Worm (Caenorhabditis elegans) whole organism, L2 larva: ENCODE data around the gene C52A10.3.

ENCODE experiments used
- C34F6.9 ChIP-seq: fragments of 150-350 bp; optimal IDR thresholded peaks from 2 replicates; lab custom pipeline; 2014; ENCODE audit warnings: missing biosample characterization, missing genetic modification characterization
- F13H6.1 ChIP-seq: sonication (generic microtip); optimal IDR thresholded peaks from 2 replicates; lab custom pipeline; 2016; ENCODE audit warnings: missing genetic modification characterization, missing compliant biosample characterization
- R02D3.7 ChIP-seq: fragments of 150-350 bp; optimal IDR thresholded peaks from 2 replicates; lab custom pipeline; 2014; ENCODE audit warnings: missing biosample characterization, missing genetic modification characterization
- ZK546.5 ChIP-seq: sonication (generic microtip); optimal IDR thresholded peaks from 2 replicates; lab custom pipeline; 2017; ENCODE audit warnings: missing biosample characterization, missing genetic modification characterization
- alr-1 ChIP-seq: fragments of 150-350 bp; optimal IDR thresholded peaks from 2 replicates; lab custom pipeline; 2014; ENCODE audit warnings: missing biosample characterization, missing genetic modification characterization
- ceh-16 ChIP-seq: fragments of 150-350 bp; optimal IDR thresholded peaks from 2 replicates; lab custom pipeline; 2014; ENCODE audit warnings: missing biosample characterization, missing genetic modification characterization
- ceh-82 ChIP-seq: fragments of 150-350 bp; optimal IDR thresholded peaks from 2 replicates; lab custom pipeline; 2014; ENCODE audit warnings: missing biosample characterization, missing genetic modification characterization
- dmd-4 ChIP-seq: sonication (generic microtip); optimal IDR thresholded peaks from 2 replicates; lab custom pipeline; 2017; ENCODE audit warnings: missing biosample characterization, missing genetic modification characterization
- fos-1 ChIP-seq: fragments of 150-350 bp; optimal IDR thresholded peaks from 2 replicates; lab custom pipeline; 2014; ENCODE audit warnings: missing biosample characterization, missing genetic modification characterization
- gmeb-1 ChIP-seq: fragments of 150-350 bp; optimal IDR thresholded peaks from 2 replicates; lab custom pipeline; 2014; ENCODE audit warnings: missing biosample characterization, missing genetic modification characterization
- lin-11 ChIP-seq: fragments of 150-350 bp; sonication (generic microtip); optimal IDR thresholded peaks from 2 replicates; lab custom pipeline; 2014; ENCODE audit warnings: missing biosample characterization, missing genetic modification characterization, inconsistent platforms, mixed read lengths
- lin-13 ChIP-seq: fragments of 150-350 bp; optimal IDR thresholded peaks from 2 replicates; lab custom pipeline; 2014; ENCODE audit warnings: missing biosample characterization, missing genetic modification reagents, missing genetic modification characterization
- lin-39 ChIP-seq: fragments of 150-350 bp; optimal IDR thresholded peaks from 2 replicates; lab custom pipeline; 2014; ENCODE audit warnings: missing biosample characterization, missing genetic modification reagents, missing genetic modification characterization
- lsy-2 ChIP-seq, 2 experiments: fragments of 150-350 bp in 1 of 2; sonication (generic microtip) in 1 of 2; optimal IDR thresholded peaks; 2 replicates each; lab custom pipeline; 2014 to 2017; ENCODE audit warnings: missing biosample characterization in 2 of 2, missing genetic modification characterization in 2 of 2
- mab-5 ChIP-seq: fragments of 150-350 bp; optimal IDR thresholded peaks from 2 replicates; lab custom pipeline; 2014; ENCODE audit warnings: missing biosample characterization, missing genetic modification characterization
- mbf-1 ChIP-seq: sonication (generic microtip); optimal IDR thresholded peaks from 2 replicates; lab custom pipeline; 2017; ENCODE audit warnings: missing biosample characterization, missing genetic modification characterization
- mdl-1 ChIP-seq, 2 experiments: fragments of 150-350 bp in 1 of 2; sonication (generic microtip) in 1 of 2; optimal IDR thresholded peaks; 2 replicates each; lab custom pipeline; 2017; ENCODE audit warnings: missing biosample characterization in 2 of 2, missing genetic modification characterization in 2 of 2
- nhr-11 ChIP-seq: fragments of 150-350 bp; optimal IDR thresholded peaks from 2 replicates; lab custom pipeline; 2014; ENCODE audit warnings: missing biosample characterization, missing genetic modification characterization
- nhr-129 ChIP-seq: fragments of 150-350 bp; optimal IDR thresholded peaks from 2 replicates; lab custom pipeline; 2014; ENCODE audit warnings: missing biosample characterization, missing genetic modification characterization
- nhr-23 ChIP-seq: fragments of 150-350 bp; optimal IDR thresholded peaks from 2 replicates; lab custom pipeline; 2014; ENCODE audit warnings: missing biosample characterization, missing genetic modification reagents, missing genetic modification characterization
- nhr-237 ChIP-seq: fragments of 150-350 bp; optimal IDR thresholded peaks from 2 replicates; lab custom pipeline; 2014; ENCODE audit warnings: missing biosample characterization, missing genetic modification characterization
- nhr-6 ChIP-seq: fragments of 150-350 bp; optimal IDR thresholded peaks from 2 replicates; lab custom pipeline; 2014; ENCODE audit warnings: missing biosample characterization, missing genetic modification characterization
- nhr-77 ChIP-seq: fragments of 150-350 bp; optimal IDR thresholded peaks from 2 replicates; lab custom pipeline; 2014; ENCODE audit warnings: missing biosample characterization, missing genetic modification characterization
- peb-1 ChIP-seq: fragments of 150-350 bp; optimal IDR thresholded peaks from 2 replicates; lab custom pipeline; 2014; ENCODE audit warnings: missing biosample characterization, missing genetic modification characterization
- sem-4 ChIP-seq: fragments of 150-350 bp; optimal IDR thresholded peaks from 2 replicates; lab custom pipeline; 2014; ENCODE audit warnings: missing biosample characterization, missing genetic modification reagents, missing genetic modification characterization
- skn-1 ChIP-seq: sonication (generic microtip); optimal IDR thresholded peaks from 2 replicates; lab custom pipeline; 2017; ENCODE audit warnings: missing biosample characterization, missing genetic modification characterization
- sma-3 ChIP-seq: sonication (generic microtip); optimal IDR thresholded peaks from 2 replicates; lab custom pipeline; 2016; ENCODE audit warnings: missing genetic modification reagents, missing genetic modification characterization, missing compliant biosample characterization
- sma-9 ChIP-seq, 2 experiments: fragments of 150-350 bp in 1 of 2; sonication (generic microtip) in 1 of 2; optimal IDR thresholded peaks; 2 replicates each; lab custom pipeline; 2014 to 2016; ENCODE audit warnings: missing genetic modification characterization in 2 of 2, mild to moderate bottlenecking in 1 of 2, missing biosample characterization in 1 of 2, missing compliant biosample characterization in 1 of 2, missing genetic modification reagents in 1 of 2, moderate library complexity in 1 of 2
- snpc-4 ChIP-seq: fragments of 150-350 bp; optimal IDR thresholded peaks from 2 replicates; lab custom pipeline; 2014; ENCODE audit warnings: missing biosample characterization, missing genetic modification characterization
- unc-62 ChIP-seq: fragments of 150-350 bp; optimal IDR thresholded peaks from 2 replicates; lab custom pipeline; 2014; ENCODE audit warnings: missing biosample characterization, missing genetic modification reagents, missing genetic modification characterization
- zag-1 ChIP-seq: fragments of 150-350 bp; optimal IDR thresholded peaks from 2 replicates; lab custom pipeline; 2014; ENCODE audit warnings: missing biosample characterization, missing genetic modification characterization
- ztf-1 ChIP-seq: fragments of 200-800 bp; sonication (Bioruptor generic); conservative IDR thresholded peaks from 2 replicates; pipeline ENCODE4 v1.3.6; 2022; ENCODE audit warnings: missing genetic modification characterization, missing compliant biosample characterization
- ztf-11 ChIP-seq: sonication (generic microtip); optimal IDR thresholded peaks from 2 replicates; lab custom pipeline; 2017; ENCODE audit warnings: missing biosample characterization, missing genetic modification characterization
- ztf-4 ChIP-seq: fragments of 150-350 bp; optimal IDR thresholded peaks from 2 replicates; lab custom pipeline; 2014; ENCODE audit warnings: missing biosample characterization, missing genetic modification characterization

Gene C52A10.3

ce11 chrV:5233777-5234176 lies 5.5 kb downstream of the C52A10.3 start, which contains the start of gene cest-32:
Gene cest-32 (minus strand): TSS chrV:5233891.
- TF ChIP-seq nhr-6 (tag; lab: Kevin White, UChicago) (no peak), ztf-4 (no peak), nhr-237 (tag; lab: Kevin White, UChicago) (no peak), sma-9 (GFP tag; optimal IDR thresholded peaks at IDR 0.05; lab: Kevin White, UChicago) (no peak), sma-9 (tag; optimal IDR thresholded peaks at IDR 0.05; lab: Kevin White, UChicago) (no peak), snpc-4 (tag; lab: Kevin White, UChicago) (no peak), skn-1 (tag; lab: Kevin White, UChicago) (no peak), lsy-2 (tag; optimal IDR thresholded peaks at IDR 0.05; lab: Kevin White, UChicago) (no peak), sem-4 (no peak), nhr-77 (no peak), R02D3.7 (tag; lab: Kevin White, UChicago) (no peak), peb-1 (tag; lab: Kevin White, UChicago) (no peak), lin-39 (tag; lab: Kevin White, UChicago) (no peak), unc-62 (GFP tag; lab: Kevin White, UChicago) (no peak), ceh-82 (tag; lab: Kevin White, UChicago) (no peak), dmd-4 (tag; lab: Kevin White, UChicago) (no peak), lin-13 (no peak), ztf-1 (GFP tag; lab: Robert Waterston, UW) (no peak), ztf-11 (tag; lab: Kevin White, UChicago) (no peak), mab-5 (tag; lab: Kevin White, UChicago) (no peak)

- TF ChIP-seq F13H6.1 (tag; lab: Kevin White, UChicago) (peak; percentile 16), nhr-129 (peak; percentile 32), sma-9 (GFP tag; optimal IDR thresholded peaks at IDR 0.05; lab: Kevin White, UChicago) (peak; percentile 74), sma-9 (tag; optimal IDR thresholded peaks at IDR 0.05; lab: Kevin White, UChicago) (no peak), lin-11 (tag; lab: Kevin White, UChicago) (no peak), sma-3 (GFP tag; lab: Kevin White, UChicago) (peak; percentile 41), mab-5 (tag; lab: Kevin White, UChicago) (no peak)
These were observed 10.8 kb downstream of the C52A10.3 start for ce11 chrV:5228513-5228912.

ce11 chrV:5225660-5226059 lies 13.6 kb downstream of the C52A10.3 start:
- TF ChIP-seq nhr-23 (tag; lab: Kevin White, UChicago) (no peak), zag-1 (tag; lab: Kevin White, UChicago) (no peak), ceh-16 (tag; lab: Kevin White, UChicago) (no peak), unc-62 (GFP tag; lab: Kevin White, UChicago) (no peak), R02D3.7 (tag; lab: Kevin White, UChicago) (no peak), ztf-11 (tag; lab: Kevin White, UChicago) (no peak), lin-11 (tag; lab: Kevin White, UChicago) (no peak), nhr-237 (tag; lab: Kevin White, UChicago) (no peak), C34F6.9 (tag; lab: Kevin White, UChicago) (no peak), ZK546.5 (tag; lab: Kevin White, UChicago) (no peak), gmeb-1 (no peak), nhr-11 (no peak), sma-3 (GFP tag; lab: Kevin White, UChicago) (no peak), ztf-4 (no peak), sma-9 (GFP tag; optimal IDR thresholded peaks at IDR 0.05; lab: Kevin White, UChicago) (no peak), sma-9 (tag; optimal IDR thresholded peaks at IDR 0.05; lab: Kevin White, UChicago) (no peak), sem-4 (no peak), mdl-1 (tag; optimal IDR thresholded peaks at IDR 0.05; lab: Kevin White, UChicago) (no peak), mbf-1 (tag; lab: Kevin White, UChicago) (no peak)

ce11 chrV:5223044-5223443 lies 16.3 kb downstream of the C52A10.3 start, which contains the start of gene Y49G5B.1:
Gene Y49G5B.1 (plus strand): TSS chrV:5223367.
- TF ChIP-seq nhr-6 (tag; lab: Kevin White, UChicago) (no peak), nhr-23 (tag; lab: Kevin White, UChicago) (no peak), fos-1 (peak; percentile 56)

- TF ChIP-seq sem-4 (no peak), mab-5 (tag; lab: Kevin White, UChicago) (no peak), ZK546.5 (tag; lab: Kevin White, UChicago) (no peak), alr-1 (tag; lab: Kevin White, UChicago) (no peak), sma-3 (GFP tag; lab: Kevin White, UChicago) (no peak), gmeb-1 (no peak), fos-1 (no peak)
These were observed 25.6 kb downstream of the C52A10.3 start for ce11 chrV:5213674-5214073.
